Worm (Caenorhabditis elegans) whole organism, mixed stage, embryonic: ENCODE data around the gene snb-6.
A peak's percentile ranks its signal among the peaks of the same experiment; 100 is the strongest.

Experiments
- M03D4.4 ChIP-seq: sonication (generic microtip); optimal IDR thresholded peaks from 2 replicates; lab custom pipeline; 2017; ENCODE audit warnings: mild to moderate bottlenecking, missing genetic modification characterization, missing compliant biosample characterization
- blmp-1 ChIP-seq: fragments of 150-350 bp; optimal IDR thresholded peaks from 2 replicates; lab custom pipeline; 2014; ENCODE audit warnings: missing biosample characterization, missing genetic modification characterization
- ceh-39 ChIP-seq: fragments of 150-350 bp; optimal IDR thresholded peaks from 2 replicates; lab custom pipeline; 2014; ENCODE audit warnings: missing biosample characterization, missing genetic modification characterization
- ceh-43 ChIP-seq: fragments of 200-800 bp; sonication (Bioruptor generic); optimal IDR thresholded peaks from 2 replicates; lab custom pipeline; 2018; ENCODE audit warnings: mild to moderate bottlenecking, missing genetic modification characterization, moderate library complexity, missing compliant biosample characterization
- ceh-83 ChIP-seq: fragments of 200-800 bp; sonication (Bioruptor generic); optimal IDR thresholded peaks from 2 replicates; lab custom pipeline; 2018; ENCODE audit warnings: mild to moderate bottlenecking, missing genetic modification characterization, missing compliant biosample characterization
- ces-1 ChIP-seq: fragments of 150-350 bp; optimal IDR thresholded peaks from 2 replicates; lab custom pipeline; 2014; ENCODE audit warnings: missing biosample characterization, missing genetic modification reagents, missing genetic modification characterization
- cnd-1 ChIP-seq: fragments of 200-800 bp; sonication (Bioruptor generic); optimal IDR thresholded peaks from 2 replicates; lab custom pipeline; 2018; ENCODE audit warnings: mild to moderate bottlenecking, missing genetic modification characterization, missing compliant biosample characterization
- elt-1 ChIP-seq: sonication (generic microtip); optimal IDR thresholded peaks from 2 replicates; lab custom pipeline; 2017; ENCODE audit warnings: missing genetic modification characterization, mild to moderate bottlenecking, missing compliant biosample characterization, antibody characterized with exemption, moderate library complexity, borderline replicate concordance; ENCODE audit not compliant: insufficient read depth
- elt-3 ChIP-seq: fragments of 150-350 bp; optimal IDR thresholded peaks from 2 replicates; lab custom pipeline; 2014; ENCODE audit warnings: missing biosample characterization, missing genetic modification characterization
- ham-2 ChIP-seq: fragments of 200-800 bp; sonication (Bioruptor generic); optimal IDR thresholded peaks from 2 replicates; lab custom pipeline; 2018; ENCODE audit warnings: mild to moderate bottlenecking, missing genetic modification characterization, missing compliant biosample characterization
- hlh-1 ChIP-seq: fragments of 150-350 bp; optimal IDR thresholded peaks from 2 replicates; lab custom pipeline; 2014; ENCODE audit warnings: missing biosample characterization, missing genetic modification reagents, missing genetic modification characterization
- lin-13 ChIP-seq: fragments of 150-350 bp; optimal IDR thresholded peaks from 2 replicates; lab custom pipeline; 2014; ENCODE audit warnings: missing biosample characterization, missing genetic modification characterization
- lin-32 ChIP-seq: fragments of 200-800 bp; sonication (Bioruptor generic); optimal IDR thresholded peaks from 2 replicates; lab custom pipeline; 2018; ENCODE audit warnings: mild to moderate bottlenecking, missing genetic modification characterization, missing compliant biosample characterization
- lsy-2 ChIP-seq: fragments of 150-350 bp; optimal IDR thresholded peaks from 2 replicates; lab custom pipeline; 2014; ENCODE audit warnings: missing biosample characterization, missing genetic modification characterization
- mab-5 ChIP-seq: fragments of 150-350 bp; optimal IDR thresholded peaks from 2 replicates; lab custom pipeline; 2014; ENCODE audit warnings: missing biosample characterization, missing genetic modification characterization
- mep-1 ChIP-seq: fragments of 150-350 bp; optimal IDR thresholded peaks from 2 replicates; lab custom pipeline; 2017; ENCODE audit warnings: missing biosample characterization, missing genetic modification reagents, missing genetic modification characterization, inconsistent platforms
- mls-2 ChIP-seq: sonication (generic microtip); optimal IDR thresholded peaks from 2 replicates; lab custom pipeline; 2016; ENCODE audit warnings: mild to moderate bottlenecking, missing genetic modification characterization, moderate library complexity, missing compliant biosample characterization
- nhr-12 ChIP-seq: fragments of 150-350 bp; optimal IDR thresholded peaks from 2 replicates; lab custom pipeline; 2014; ENCODE audit warnings: missing biosample characterization, missing genetic modification characterization
- nhr-2 ChIP-seq: fragments of 150-350 bp; optimal IDR thresholded peaks from 2 replicates; lab custom pipeline; 2014; ENCODE audit warnings: missing biosample characterization, missing genetic modification characterization
- pha-4 ChIP-seq: fragments of 150-350 bp; optimal IDR thresholded peaks from 2 replicates; lab custom pipeline; 2018; ENCODE audit warnings: missing biosample characterization, missing genetic modification reagents, missing genetic modification characterization
- sem-2 ChIP-seq: fragments of 200-800 bp; sonication (Bioruptor generic); optimal IDR thresholded peaks from 2 replicates; lab custom pipeline; 2018; ENCODE audit warnings: mild to moderate bottlenecking, missing genetic modification characterization, missing compliant biosample characterization
- tbx-8 ChIP-seq: fragments of 200-800 bp; sonication (Bioruptor generic); optimal IDR thresholded peaks from 2 replicates; lab custom pipeline; 2018; ENCODE audit warnings: mild to moderate bottlenecking, missing genetic modification characterization, moderate library complexity, missing compliant biosample characterization
- unc-120 ChIP-seq: sonication (generic microtip); optimal IDR thresholded peaks from 2 replicates; lab custom pipeline; 2017; ENCODE audit warnings: missing genetic modification characterization, missing compliant biosample characterization; ENCODE audit not compliant: poor library complexity, severe bottlenecking
- unc-62 ChIP-seq: fragments of 150-350 bp; optimal IDR thresholded peaks from 2 replicates; lab custom pipeline; 2014; ENCODE audit warnings: missing biosample characterization, missing genetic modification reagents, missing genetic modification characterization
- zip-8 ChIP-seq: fragments of 150-350 bp; optimal IDR thresholded peaks from 2 replicates; lab custom pipeline; 2014; ENCODE audit warnings: missing biosample characterization, missing genetic modification characterization
- ztf-11 ChIP-seq: fragments of 150-350 bp; optimal IDR thresholded peaks from 2 replicates; lab custom pipeline; 2014; ENCODE audit warnings: missing biosample characterization, missing genetic modification characterization

Gene snb-6

ce11 chrII:8883559-8883958, 24.1 kb upstream of the snb-6 start, which contains the start of gene rha-1:
Gene rha-1, minus strand, starts transcription at chrII:8883659.
- TF ChIP-seq pha-4 (tag; lab: Kevin White, UChicago) (no peak), mls-2 (no peak), lsy-2 (tag; lab: Kevin White, UChicago) (no peak), unc-120 (tag; lab: Kevin White, UChicago) (no peak), sem-2 (no peak), mep-1 (tag; lab: Kevin White, UChicago) (no peak), tbx-8 (GFP tag; lab: Kevin White, UChicago) (no peak), nhr-2 (no peak), ces-1 (no peak), ceh-83 (GFP tag; lab: Kevin White, UChicago) (no peak), elt-3 (tag; lab: Kevin White, UChicago) (no peak), lin-32 (no peak), unc-62 (no peak), ham-2 (GFP tag; lab: Kevin White, UChicago) (no peak), elt-1 (tag; lab: Kevin White, UChicago) (no peak), blmp-1 (tag; lab: Kevin White, UChicago) (no peak), ztf-11 (tag; lab: Kevin White, UChicago) (no peak), M03D4.4 (tag; lab: Kevin White, UChicago) (no peak), hlh-1 (tag; lab: Kevin White, UChicago) (no peak), ceh-43 (GFP tag; lab: Kevin White, UChicago) (no peak)
- TF ChIP-seq, all 35 proteins: peak for 0

ce11 chrII:8878528-8878927, 19.0 kb upstream of the snb-6 start:
- TF ChIP-seq pha-4 (tag; lab: Kevin White, UChicago), result no peak
- no peak for TF ChIP-seq ztf-11 (tag; lab: Kevin White, UChicago)

ce11 chrII:8877032-8877985, 17.8 kb upstream of the snb-6 start:
- TF ChIP-seq nhr-2 (peak; percentile 1), lin-32 (no peak)

- TF ChIP-seq elt-3 (tag; lab: Kevin White, UChicago), result no peak
- TF ChIP-seq lin-32, result no peak
- no peak for TF ChIP-seq nhr-12 (tag; lab: Kevin White, UChicago)
- no peak for TF ChIP-seq elt-1 (tag; lab: Kevin White, UChicago)
- no peak for TF ChIP-seq ceh-39 (tag; lab: Kevin White, UChicago)
- no peak for TF ChIP-seq tbx-8 (GFP tag; lab: Kevin White, UChicago)
- no peak for TF ChIP-seq ceh-43 (GFP tag; lab: Kevin White, UChicago)
These were observed 14.3 kb upstream of the snb-6 start, which contains the start of gene T07D4.2 for ce11 chrII:8873842-8874241. Gene T07D4.2, minus strand, starts transcription at chrII:8873942.

ce11 chrII:8866844-8867243, 7.3 kb upstream of the snb-6 start:
- TF ChIP-seq lsy-2 (tag; lab: Kevin White, UChicago) (no peak), lin-13 (tag; lab: Kevin White, UChicago) (no peak), elt-3 (tag; lab: Kevin White, UChicago) (no peak)
- TF ChIP-seq, all 35 proteins: peak for 0

ce11 chrII:8865078-8865477, 5.6 kb upstream of the snb-6 start, which contains the start of gene npr-20:
Gene npr-20, minus strand, starts transcription at chrII:8865178.
- no peak for TF ChIP-seq cnd-1 (tag; lab: Kevin White, UChicago)
- TF ChIP-seq ztf-11 (tag; lab: Kevin White, UChicago), result no peak
- TF ChIP-seq mab-5 (tag; lab: Kevin White, UChicago), result no peak
- TF ChIP-seq unc-62, result no peak
- no peak for TF ChIP-seq zip-8
- no peak for TF ChIP-seq blmp-1 (tag; lab: Kevin White, UChicago)
- no peak for TF ChIP-seq tbx-8 (GFP tag; lab: Kevin White, UChicago)
- no peak for TF ChIP-seq ceh-83 (GFP tag; lab: Kevin White, UChicago)
